Fruit fly (Drosophila melanogaster): ENCODE results near the gene Pdk1.
A peak's percentile ranks its signal among the peaks of the same experiment; 100 is the strongest.

Pdk1 gene

DNA sequence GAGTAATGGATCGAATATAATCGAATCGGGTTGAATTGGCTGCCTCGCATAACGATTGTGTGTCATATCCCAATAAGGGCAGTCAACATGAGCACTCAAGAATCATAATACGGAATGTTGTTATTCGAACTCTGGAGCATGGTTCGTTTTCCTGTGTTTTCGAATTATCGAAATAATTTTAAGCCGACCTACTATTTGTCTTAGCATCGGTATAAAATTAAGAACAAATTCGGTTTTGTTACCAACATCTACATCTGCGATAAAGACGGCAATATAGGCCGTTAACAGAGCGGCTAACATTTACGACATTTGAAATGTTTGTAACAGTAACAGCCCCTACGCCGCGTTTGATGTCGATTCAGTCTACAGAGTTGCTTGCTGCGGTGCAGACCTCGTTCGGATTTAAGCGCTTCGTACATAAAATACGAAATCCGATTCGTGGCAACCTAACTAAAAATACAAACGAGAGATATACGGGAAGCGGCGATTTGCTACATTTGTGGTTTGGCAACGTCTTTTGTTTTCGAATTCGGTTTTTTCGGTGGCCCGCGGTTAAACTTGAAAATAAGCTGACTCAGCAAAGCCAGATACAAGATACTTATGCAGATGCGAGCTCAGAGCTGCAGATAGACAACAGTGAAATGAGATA lies 31.3 kb downstream of the Pdk1 start (continued):
- TF ChIP-seq ems (GFP tag; optimal IDR thresholded peaks at IDR 0.05) (no peak), CG3065 (GFP tag; optimal IDR thresholded peaks at IDR 0.05) (no peak), hkb (optimal IDR thresholded peaks at IDR 0.05) (no peak), hkb (GFP tag; IDR thresholded peaks at IDR 0.05) (peak; percentile 40; the same call in 1 of the 2 replicates), Awh (GFP tag; IDR thresholded peaks at IDR 0.05) (no peak), ci (GFP tag; IDR thresholded peaks at IDR 0.05) (peak; percentile 70), kni (GFP tag; optimal IDR thresholded peaks at IDR 0.05) (peak; percentile 48), onecut (GFP tag; IDR thresholded peaks at IDR 0.05) (0 out of 2 replicates have a peak, but pooled peaks have one; percentile 11), Mad (GFP tag; optimal IDR thresholded peaks at IDR 0.05) (no peak), CG8924 (tag; optimal IDR thresholded peaks at IDR 0.05) (peak; percentile 32), insv (GFP tag; optimal IDR thresholded peaks at IDR 0.05) (peak in 1 of 2 experiments; percentile 46), bbx (GFP tag; IDR thresholded peaks at IDR 0.05; ENCODE audit: partially characterized antibody) (peak; percentile 59; the same call in 1 of the 2 replicates), CG10147 (GFP tag; optimal IDR thresholded peaks at IDR 0.05) (peak; percentile 14), sc (optimal IDR thresholded peaks at IDR 0.05) (no peak), sc (GFP tag; optimal IDR thresholded peaks at IDR 0.05) (no peak), vvl (GFP tag; IDR thresholded peaks at IDR 0.05) (peak; percentile 60; the same call in 1 of the 2 replicates), CG6689 (GFP tag; IDR thresholded peaks at IDR 0.05) (no peak), CG15479 (GFP tag; optimal IDR thresholded peaks at IDR 0.05) (no peak), caup (GFP tag; optimal IDR thresholded peaks at IDR 0.05; ENCODE audit: severe bottlenecking) (peak; percentile 8), Rfx (GFP tag; IDR thresholded peaks at IDR 0.05) (peak; percentile 24; the same call in 1 of the 2 replicates), sob (GFP tag; IDR thresholded peaks at IDR 0.05) (peak; percentile 43; the same call in 1 of the 2 replicates), grau (tag; optimal IDR thresholded peaks at IDR 0.05) (peak; percentile 18), CG2678 (tag; optimal IDR thresholded peaks at IDR 0.05) (peak; percentile 40), HmgZ (tag; optimal IDR thresholded peaks at IDR 0.05) (peak; percentile 52), CG7556 (GFP tag; optimal IDR thresholded peaks at IDR 0.05) (no peak), CG13296 (GFP tag; optimal IDR thresholded peaks at IDR 0.05) (peak; percentile 55), gcm2 (GFP tag; optimal IDR thresholded peaks at IDR 0.05) (peak; percentile 5), pan (optimal IDR thresholded peaks at IDR 0.05) (no peak), pan (GFP tag; optimal IDR thresholded peaks at IDR 0.05 in 1 of 2, IDR thresholded peaks at IDR 0.05 in 1 of 2) (peak in 1 of 2 experiments; percentile 62), CG7839 (tag; optimal IDR thresholded peaks at IDR 0.05) (peak; percentile 5), sug (tag; optimal IDR thresholded peaks at IDR 0.05) (peak; percentile 60), run (tag; optimal IDR thresholded peaks at IDR 0.05) (peak; percentile 72), az2 (GFP tag; optimal IDR thresholded peaks at IDR 0.05) (no peak), ken (GFP tag; IDR thresholded peaks at IDR 0.05) (peak; percentile 14; the same call in 1 of the 3 replicates), CG12659 (GFP tag; optimal IDR thresholded peaks at IDR 0.05) (peak; percentile 23), bowl (GFP tag; IDR thresholded peaks at IDR 0.05) (0 out of 2 replicates have a peak, but pooled peaks have one; percentile 13), Nf-YC (tag; optimal IDR thresholded peaks at IDR 0.05) (peak; percentile 44), sd (tag; optimal IDR thresholded peaks at IDR 0.05) (peak; percentile 5), sr (GFP tag; IDR thresholded peaks at IDR 0.05) (peak; percentile 14; the same call in 1 of the 3 replicates), Bteb2 (GFP tag; optimal IDR thresholded peaks at IDR 0.05) (peak; percentile 4), Fer2 (tag; optimal IDR thresholded peaks at IDR 0.05) (no peak)

All from whole organism, embryonic.